Worm (Caenorhabditis elegans): ENCODE measurements around the gene lgx-1.

Gene lgx-1

DNA sequence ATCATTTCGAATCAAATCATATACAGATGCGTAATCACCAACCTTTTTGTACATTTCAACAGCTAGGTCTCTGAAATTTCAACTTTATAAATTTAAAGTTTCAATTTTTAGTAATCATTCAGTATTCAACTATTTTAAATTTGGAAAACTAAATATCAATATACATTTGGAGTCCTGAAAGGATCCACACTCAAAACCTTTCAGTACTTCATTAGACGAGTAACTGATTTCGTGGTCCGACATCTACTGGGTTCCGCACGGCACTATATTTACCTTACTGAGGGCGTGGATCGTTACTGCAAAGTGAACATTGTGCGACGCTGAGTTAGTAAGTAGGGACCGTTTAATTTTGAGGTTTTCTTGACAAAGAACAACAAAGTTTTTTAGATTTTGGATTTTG lies 9.5 kb upstream of the lgx-1 start:
- TF ChIP-seq eor-1 (tag; optimal IDR thresholded peaks at IDR 0.05) (no peak), nfya-1 (tag; optimal IDR thresholded peaks at IDR 0.05; ENCODE audit: insufficient read depth) (no peak), fkh-10 (GFP tag; optimal IDR thresholded peaks at IDR 0.05) (no peak), aly-2 (tag; optimal IDR thresholded peaks at IDR 0.05) (no peak), zag-1 (tag; optimal IDR thresholded peaks at IDR 0.05) (no peak)

DNA sequence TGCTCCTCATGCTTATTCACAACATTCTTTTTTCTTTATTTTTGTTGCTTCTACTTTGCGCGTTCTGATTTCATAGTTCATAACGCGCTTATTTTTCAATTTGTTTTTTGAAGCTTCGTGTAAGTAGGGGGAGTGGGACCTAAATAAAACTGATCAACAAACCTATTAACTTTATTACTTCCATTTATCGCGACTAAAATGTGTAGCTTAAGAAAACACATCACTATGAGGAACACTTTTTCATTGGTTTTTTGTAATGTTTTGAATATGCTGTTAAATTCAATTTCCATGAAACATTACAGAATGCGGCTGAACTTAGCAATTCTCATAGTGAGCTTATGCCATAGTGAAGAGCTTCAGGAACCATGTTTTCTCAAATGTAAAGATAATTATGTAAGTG lies 5.3 kb upstream of the lgx-1 start, which contains the start of gene C54G7.1:
TSS of gene C54G7.1 (plus strand) at position 301 of the 400 bp plus-strand sequence.
- TF ChIP-seq nhr-77 (tag; optimal IDR thresholded peaks at IDR 0.05) (no peak), nhr-11 (tag; optimal IDR thresholded peaks at IDR 0.05) (no peak)

DNA sequence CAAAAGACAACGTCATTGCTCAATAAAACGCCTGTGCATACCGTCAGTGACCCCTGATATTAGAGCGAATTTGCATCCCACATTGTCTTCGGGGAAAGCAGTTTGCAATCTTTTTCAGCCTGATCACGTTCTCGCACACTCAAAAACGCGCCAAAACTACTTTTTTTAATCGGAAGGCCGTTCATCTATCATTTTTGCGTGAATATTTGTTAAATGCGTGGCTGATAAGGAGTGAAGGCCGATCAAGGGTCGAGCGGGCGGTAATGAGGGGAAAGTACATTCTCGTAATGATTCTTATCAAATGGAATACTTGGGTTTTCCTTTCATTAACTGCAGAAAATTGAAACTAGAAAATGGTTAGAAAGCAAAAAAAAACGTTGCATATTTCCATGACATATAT lies 14.1 kb downstream of the lgx-1 start:
- TF ChIP-seq unc-62 (GFP tag; optimal IDR thresholded peaks at IDR 0.05): no peak
- no peak for TF ChIP-seq mdl-1 (tag; optimal IDR thresholded peaks at IDR 0.05)
- peak; percentile 82 for TF ChIP-seq pqm-1 (tag; optimal IDR thresholded peaks at IDR 0.05)
- peak in 1 of 3 experiments; percentile 0 for TF ChIP-seq elt-3 (tag; optimal IDR thresholded peaks at IDR 0.05)
- TF ChIP-seq egl-27 (tag; optimal IDR thresholded peaks at IDR 0.05): no peak
- peak; percentile 72 for TF ChIP-seq nhr-25 (tag; optimal IDR thresholded peaks at IDR 0.05)
- TF ChIP-seq zag-1 (tag; optimal IDR thresholded peaks at IDR 0.05): no peak
- TF ChIP-seq aly-2 (tag; optimal IDR thresholded peaks at IDR 0.05): no peak
- TF ChIP-seq ztf-4 (tag; optimal IDR thresholded peaks at IDR 0.05): no peak
- no peak for TF ChIP-seq ZK546.5 (tag; optimal IDR thresholded peaks at IDR 0.05)
- TF ChIP-seq lin-39 (tag; optimal IDR thresholded peaks at IDR 0.05): no peak
- no peak for TF ChIP-seq fkh-10 (GFP tag; optimal IDR thresholded peaks at IDR 0.05)
- no peak for TF ChIP-seq fkh-2 (tag; optimal IDR thresholded peaks at IDR 0.05)
- TF ChIP-seq nhr-12 (tag; optimal IDR thresholded peaks at IDR 0.05): no peak
- no peak for TF ChIP-seq daf-12 (tag; optimal IDR thresholded peaks at IDR 0.05)
- TF ChIP-seq eor-1 (tag; optimal IDR thresholded peaks at IDR 0.05): no peak
- no peak for TF ChIP-seq elt-1 (tag; optimal IDR thresholded peaks at IDR 0.05)
- TF ChIP-seq ztf-11 (tag; optimal IDR thresholded peaks at IDR 0.05): no peak
- peak; percentile 28 for TF ChIP-seq nhr-23 (tag; optimal IDR thresholded peaks at IDR 0.05)
- TF ChIP-seq hmg-11 (tag; optimal IDR thresholded peaks at IDR 0.05): no peak
- no peak for TF ChIP-seq nfya-1 (tag; optimal IDR thresholded peaks at IDR 0.05; ENCODE audit: insufficient read depth)
- no peak for TF ChIP-seq nhr-43 (tag; optimal IDR thresholded peaks at IDR 0.05; ENCODE audit: poor library complexity, severe bottlenecking)
- TF ChIP-seq lsy-12 (tag; optimal IDR thresholded peaks at IDR 0.05): peak; percentile 26
- no peak for TF ChIP-seq snpc-4 (tag; optimal IDR thresholded peaks at IDR 0.05)
- no peak for TF ChIP-seq nhr-11 (tag; optimal IDR thresholded peaks at IDR 0.05)
- TF ChIP-seq jun-1 (tag; optimal IDR thresholded peaks at IDR 0.05): no peak
- TF ChIP-seq nhr-237 (tag; optimal IDR thresholded peaks at IDR 0.05): no peak
- TF ChIP-seq sea-2 (GFP tag; optimal IDR thresholded peaks at IDR 0.05): no peak
- no peak for TF ChIP-seq nhr-77 (tag; optimal IDR thresholded peaks at IDR 0.05)
- peak; percentile 96 for TF ChIP-seq elt-2 (tag; optimal IDR thresholded peaks at IDR 0.05)

DNA sequence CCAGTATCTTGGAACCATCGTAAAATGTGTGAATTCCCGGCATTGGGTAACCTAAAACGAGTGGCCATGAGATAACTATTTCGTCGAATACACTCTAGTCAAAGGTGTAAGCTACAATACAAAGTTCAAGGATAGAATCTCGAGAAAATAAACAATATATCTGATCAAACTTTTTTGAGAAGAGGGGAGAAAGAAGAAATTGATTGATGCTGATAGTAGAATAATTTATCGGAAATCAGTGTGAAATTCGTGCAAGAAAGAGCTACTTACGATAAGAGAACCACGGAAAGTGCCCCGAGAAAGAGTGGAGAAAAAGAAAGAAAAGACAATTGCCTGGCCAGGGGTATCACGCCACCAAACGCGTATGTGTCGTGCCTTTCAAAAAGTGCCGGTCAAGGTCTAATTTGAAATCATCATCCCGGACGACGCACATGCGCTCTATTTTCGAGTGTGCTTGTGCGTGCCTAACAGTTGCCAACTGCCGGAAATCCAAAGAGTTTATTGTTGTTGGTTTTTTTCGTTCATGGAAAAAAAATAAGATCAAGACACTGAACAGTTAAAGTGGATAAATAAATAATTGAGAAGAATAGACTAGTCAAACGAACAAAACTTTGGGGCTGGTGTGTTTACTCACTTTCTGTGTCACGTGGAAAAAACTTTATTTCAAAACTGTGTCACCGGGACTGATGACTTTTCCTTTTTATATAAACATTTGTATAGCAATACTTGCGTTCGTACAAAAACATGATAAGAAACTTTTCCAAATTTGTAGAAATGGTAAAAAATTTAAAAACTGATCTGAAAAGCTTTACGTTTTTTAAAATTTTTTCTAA lies 15.3 kb downstream of the lgx-1 start, which contains the start of gene mboa-3:
TSS of gene mboa-3 (minus strand) at position 51 of the 833 bp plus-strand sequence.
- no peak for TF ChIP-seq nhr-11 (tag; optimal IDR thresholded peaks at IDR 0.05)
- TF ChIP-seq pha-4 (tag; optimal IDR thresholded peaks at IDR 0.05): peak; percentile 92
- no peak for TF ChIP-seq elt-1 (tag; optimal IDR thresholded peaks at IDR 0.05)
- no peak for TF ChIP-seq aly-2 (tag; optimal IDR thresholded peaks at IDR 0.05)
- TF ChIP-seq pqm-1 (tag; optimal IDR thresholded peaks at IDR 0.05): peak; percentile 66
- TF ChIP-seq mml-1 (tag; optimal IDR thresholded peaks at IDR 0.05): no peak
- TF ChIP-seq elt-2 (tag; optimal IDR thresholded peaks at IDR 0.05): peak; percentile 88

DNA sequence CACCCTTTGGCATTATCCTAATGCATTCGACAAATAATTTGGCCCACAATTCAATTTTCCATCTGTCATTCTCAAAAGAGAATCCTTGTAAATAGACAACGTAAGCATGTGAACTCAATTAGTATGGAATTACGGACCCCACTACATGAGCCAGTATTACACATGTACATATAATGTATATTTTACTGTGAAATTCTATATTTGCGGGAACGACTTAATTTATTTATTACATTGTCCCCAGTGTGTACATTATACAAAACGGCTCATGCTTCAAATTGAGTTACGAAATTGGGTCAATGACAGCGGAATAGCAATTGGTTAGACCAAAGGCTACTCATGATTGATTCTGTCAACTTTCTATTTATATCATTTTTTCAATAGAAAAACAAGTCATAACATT lies 18.7 kb downstream of the lgx-1 start:
- TF ChIP-seq mml-1 (tag; optimal IDR thresholded peaks at IDR 0.05) (no peak), pha-4 (tag; optimal IDR thresholded peaks at IDR 0.05) (peak; percentile 18), nhr-43 (tag; optimal IDR thresholded peaks at IDR 0.05; ENCODE audit: poor library complexity, severe bottlenecking) (peak; percentile 1), elt-2 (tag; optimal IDR thresholded peaks at IDR 0.05) (peak; percentile 17), nhr-23 (tag; optimal IDR thresholded peaks at IDR 0.05) (peak; percentile 26)
